Fruit fly (Drosophila melanogaster): ENCODE measurements around the gene CG7884.

The CG7884 gene

dm6 chrX:19261528-19262102, 41.2 kb downstream of the CG7884 start, which contains the start of gene Vav (continued):
- TF ChIP-seq pan (optimal IDR thresholded peaks at IDR 0.05) (no peak), pan (GFP tag; optimal IDR thresholded peaks at IDR 0.05 in 1 of 2, IDR thresholded peaks at IDR 0.05 in 1 of 2) (peak in 1 of 2 experiments; percentile 37), bbx (GFP tag; IDR thresholded peaks at IDR 0.05; ENCODE audit: partially characterized antibody) (peak; percentile 46), sna (GFP tag; IDR thresholded peaks at IDR 0.05; ENCODE audit: partially characterized antibody) (peak; percentile 50), CG12219 (GFP tag; optimal IDR thresholded peaks at IDR 0.05) (no peak), Med (GFP tag) (peak; percentile 65), HHEX (GFP tag; optimal IDR thresholded peaks at IDR 0.05) (no peak)

- TF ChIP-seq CG17361 (GFP tag; IDR thresholded peaks at IDR 0.05) (0 out of 3 replicates have a peak, but pooled peaks have one; percentile 30), Drgx (GFP tag; IDR thresholded peaks at IDR 0.05) (0 out of 2 replicates have a peak, but pooled peaks have one; percentile 36), CG2678 (tag; optimal IDR thresholded peaks at IDR 0.05) (peak; percentile 50), CG15269 (tag; optimal IDR thresholded peaks at IDR 0.05) (peak; percentile 35), CG11695 (GFP tag; IDR thresholded peaks at IDR 0.05) (peak; percentile 43; the same call in 1 of the 3 replicates), CG1832 (GFP tag; optimal IDR thresholded peaks at IDR 0.05) (no peak), CG10267 (tag; optimal IDR thresholded peaks at IDR 0.05) (peak; percentile 2), CoRest (tag; optimal IDR thresholded peaks at IDR 0.05) (no peak), CG2712 (tag; optimal IDR thresholded peaks at IDR 0.05) (peak; percentile 52), CG17359 (tag; optimal IDR thresholded peaks at IDR 0.05) (peak; percentile 49), sens (GFP tag) (peak; percentile 54), CG17829 (tag; optimal IDR thresholded peaks at IDR 0.05) (peak; percentile 6), Ssrp (tag; optimal IDR thresholded peaks at IDR 0.05) (peak; percentile 6), vvl (GFP tag; IDR thresholded peaks at IDR 0.05) (peak; percentile 20; the same call in 1 of the 2 replicates), Sry-δ (GFP tag; optimal IDR thresholded peaks at IDR 0.05) (no peak), PHDP (tag; optimal IDR thresholded peaks at IDR 0.05) (peak; percentile 24), phol (tag; optimal IDR thresholded peaks at IDR 0.05) (peak; percentile 52), Fer3 (tag; optimal IDR thresholded peaks at IDR 0.05) (peak; percentile 13), unpg (GFP tag; optimal IDR thresholded peaks at IDR 0.05) (peak; percentile 18), gt (GFP tag; IDR thresholded peaks at IDR 0.05) (no peak), CG13424 (tag; optimal IDR thresholded peaks at IDR 0.05) (peak; percentile 29), grau (tag; optimal IDR thresholded peaks at IDR 0.05) (peak; percentile 6), CG18262 (tag; optimal IDR thresholded peaks at IDR 0.05) (peak; percentile 47), az2 (GFP tag; optimal IDR thresholded peaks at IDR 0.05) (no peak), Bdp1 (GFP tag; optimal IDR thresholded peaks at IDR 0.05) (no peak), CG32532 (GFP tag; IDR thresholded peaks at IDR 0.05) (peak; percentile 11; the same call in 1 of the 2 replicates), wdn (GFP tag; IDR thresholded peaks at IDR 0.05) (no peak), Xrp1 (GFP tag; IDR thresholded peaks at IDR 0.05) (peak; percentile 32; the same call in 1 of the 2 replicates), jigr1 (GFP tag; IDR thresholded peaks at IDR 0.05) (no peak), CG10979 (tag; optimal IDR thresholded peaks at IDR 0.05) (peak; percentile 25), stc (GFP tag; IDR thresholded peaks at IDR 0.05) (0 out of 2 replicates have a peak, but pooled peaks have one; percentile 22), D (optimal IDR thresholded peaks at IDR 0.05) (no peak), D (GFP tag; optimal IDR thresholded peaks at IDR 0.05) (no peak), p53 (GFP tag; optimal IDR thresholded peaks at IDR 0.05) (no peak), pan (optimal IDR thresholded peaks at IDR 0.05) (no peak), pan (GFP tag; optimal IDR thresholded peaks at IDR 0.05 in 1 of 2, IDR thresholded peaks at IDR 0.05 in 1 of 2) (peak in 1 of 2 experiments; percentile 50), CG6689 (GFP tag; IDR thresholded peaks at IDR 0.05) (0 out of 2 replicates have a peak, but pooled peaks have one; percentile 16), CG11247 (GFP tag; IDR thresholded peaks at IDR 0.05) (no peak), CG3995 (GFP tag; optimal IDR thresholded peaks at IDR 0.05) (no peak), Spps (tag; optimal IDR thresholded peaks at IDR 0.05) (no peak), bsh (GFP tag; optimal IDR thresholded peaks at IDR 0.05) (peak in 1 of 2 experiments; percentile 6), D19A (tag; optimal IDR thresholded peaks at IDR 0.05) (peak; percentile 41), dmrt99B (tag; optimal IDR thresholded peaks at IDR 0.05) (peak; percentile 45)
These were observed 42.1 kb downstream of the CG7884 start for dm6 chrX:19262553-19262952.

Data from whole organism, embryonic.